Worm (Caenorhabditis elegans) whole organism, L2 larva: ENCODE measurements around the gene F26H11.8.

Experiments
- C34F6.9 ChIP-seq: fragments of 150-350 bp; optimal IDR thresholded peaks from 2 replicates; lab custom pipeline; 2014; ENCODE audit warnings: missing biosample characterization, missing genetic modification characterization
- F13H6.1 ChIP-seq: sonication (generic microtip); optimal IDR thresholded peaks from 2 replicates; lab custom pipeline; 2016; ENCODE audit warnings: missing genetic modification characterization, missing compliant biosample characterization
- R02D3.7 ChIP-seq: fragments of 150-350 bp; optimal IDR thresholded peaks from 2 replicates; lab custom pipeline; 2014; ENCODE audit warnings: missing biosample characterization, missing genetic modification characterization
- Y55F3AM.14 ChIP-seq: fragments of 200-800 bp; sonication (Bioruptor generic); optimal IDR thresholded peaks from 2 replicates; lab custom pipeline; 2018; ENCODE audit warnings: mild to moderate bottlenecking, missing genetic modification characterization, missing compliant biosample characterization
- ZK546.5 ChIP-seq: sonication (generic microtip); optimal IDR thresholded peaks from 2 replicates; lab custom pipeline; 2017; ENCODE audit warnings: missing biosample characterization, missing genetic modification characterization
- aly-2 ChIP-seq: fragments of 150-350 bp; optimal IDR thresholded peaks from 2 replicates; lab custom pipeline; 2014; ENCODE audit warnings: missing biosample characterization, missing genetic modification characterization
- ama-1 ChIP-seq: fragments of 150-350 bp; optimal IDR thresholded peaks from 2 replicates; lab custom pipeline; 2018; ENCODE audit warnings: inconsistent platforms
- ceh-82 ChIP-seq: fragments of 150-350 bp; optimal IDR thresholded peaks from 2 replicates; lab custom pipeline; 2014; ENCODE audit warnings: missing biosample characterization, missing genetic modification characterization
- crh-2 ChIP-seq: sonication (generic microtip); optimal IDR thresholded peaks from 2 replicates; lab custom pipeline; 2017; ENCODE audit warnings: missing biosample characterization, missing genetic modification characterization
- dmd-4 ChIP-seq: sonication (generic microtip); optimal IDR thresholded peaks from 2 replicates; lab custom pipeline; 2017; ENCODE audit warnings: missing biosample characterization, missing genetic modification characterization
- egl-27 ChIP-seq: sonication (generic microtip); optimal IDR thresholded peaks from 3 replicates; lab custom pipeline; 2017; ENCODE audit warnings: missing biosample characterization, missing genetic modification reagents, missing genetic modification characterization
- elt-1 ChIP-seq: fragments of 150-350 bp; optimal IDR thresholded peaks from 2 replicates; lab custom pipeline; 2014; ENCODE audit warnings: missing biosample characterization, missing genetic modification characterization
- elt-3 ChIP-seq: sonication (generic microtip); optimal IDR thresholded peaks from 2 replicates; lab custom pipeline; 2017; ENCODE audit warnings: missing biosample characterization, missing genetic modification characterization
- lin-11 ChIP-seq: fragments of 150-350 bp; sonication (generic microtip); optimal IDR thresholded peaks from 2 replicates; lab custom pipeline; 2014; ENCODE audit warnings: missing biosample characterization, missing genetic modification characterization, inconsistent platforms, mixed read lengths
- lin-13 ChIP-seq: fragments of 150-350 bp; optimal IDR thresholded peaks from 2 replicates; lab custom pipeline; 2014; ENCODE audit warnings: missing biosample characterization, missing genetic modification reagents, missing genetic modification characterization
- lin-39 ChIP-seq: fragments of 150-350 bp; optimal IDR thresholded peaks from 2 replicates; lab custom pipeline; 2014; ENCODE audit warnings: missing biosample characterization, missing genetic modification reagents, missing genetic modification characterization
- lsy-2 ChIP-seq, 2 experiments: fragments of 150-350 bp in 1 of 2; sonication (generic microtip) in 1 of 2; optimal IDR thresholded peaks; 2 replicates each; lab custom pipeline; 2014 to 2017; ENCODE audit warnings: missing biosample characterization in 2 of 2, missing genetic modification characterization in 2 of 2
- mab-5 ChIP-seq: fragments of 150-350 bp; optimal IDR thresholded peaks from 2 replicates; lab custom pipeline; 2014; ENCODE audit warnings: missing biosample characterization, missing genetic modification characterization
- mdl-1 ChIP-seq, 2 experiments: fragments of 150-350 bp in 1 of 2; sonication (generic microtip) in 1 of 2; optimal IDR thresholded peaks; 2 replicates each; lab custom pipeline; 2017; ENCODE audit warnings: missing biosample characterization in 2 of 2, missing genetic modification characterization in 2 of 2
- nhr-10 ChIP-seq: sonication (generic microtip); optimal IDR thresholded peaks from 2 replicates; lab custom pipeline; 2017; ENCODE audit warnings: missing biosample characterization, missing genetic modification characterization
- nhr-11 ChIP-seq: fragments of 150-350 bp; optimal IDR thresholded peaks from 2 replicates; lab custom pipeline; 2014; ENCODE audit warnings: missing biosample characterization, missing genetic modification characterization
- nhr-12 ChIP-seq: fragments of 150-350 bp; optimal IDR thresholded peaks from 2 replicates; lab custom pipeline; 2014; ENCODE audit warnings: missing biosample characterization, missing genetic modification characterization
- nhr-129 ChIP-seq: fragments of 150-350 bp; optimal IDR thresholded peaks from 2 replicates; lab custom pipeline; 2014; ENCODE audit warnings: missing biosample characterization, missing genetic modification characterization
- nhr-21 ChIP-seq: fragments of 150-350 bp; optimal IDR thresholded peaks from 2 replicates; lab custom pipeline; 2014; ENCODE audit warnings: missing biosample characterization, missing genetic modification characterization
- nhr-23 ChIP-seq: fragments of 150-350 bp; optimal IDR thresholded peaks from 2 replicates; lab custom pipeline; 2014; ENCODE audit warnings: missing biosample characterization, missing genetic modification reagents, missing genetic modification characterization
- nhr-237 ChIP-seq: fragments of 150-350 bp; optimal IDR thresholded peaks from 2 replicates; lab custom pipeline; 2014; ENCODE audit warnings: missing biosample characterization, missing genetic modification characterization
- nhr-25 ChIP-seq: fragments of 150-350 bp; sonication (generic microtip); optimal IDR thresholded peaks from 3 replicates; lab custom pipeline; 2014; ENCODE audit warnings: missing biosample characterization, missing genetic modification characterization
- nhr-6 ChIP-seq: fragments of 150-350 bp; optimal IDR thresholded peaks from 2 replicates; lab custom pipeline; 2014; ENCODE audit warnings: missing biosample characterization, missing genetic modification characterization
- peb-1 ChIP-seq: fragments of 150-350 bp; optimal IDR thresholded peaks from 2 replicates; lab custom pipeline; 2014; ENCODE audit warnings: missing biosample characterization, missing genetic modification characterization
- sma-3 ChIP-seq: sonication (generic microtip); optimal IDR thresholded peaks from 2 replicates; lab custom pipeline; 2016; ENCODE audit warnings: missing genetic modification reagents, missing genetic modification characterization, missing compliant biosample characterization
- snpc-4 ChIP-seq: fragments of 150-350 bp; optimal IDR thresholded peaks from 2 replicates; lab custom pipeline; 2014; ENCODE audit warnings: missing biosample characterization, missing genetic modification characterization
- unc-39 ChIP-seq: fragments of 150-350 bp; optimal IDR thresholded peaks from 2 replicates; lab custom pipeline; 2014; ENCODE audit warnings: missing biosample characterization, missing genetic modification characterization
- unc-55 ChIP-seq: fragments of 150-350 bp; sonication (generic microtip); optimal IDR thresholded peaks from 3 replicates; lab custom pipeline; 2014; ENCODE audit warnings: missing biosample characterization, missing genetic modification reagents, missing genetic modification characterization
- unc-62 ChIP-seq: fragments of 150-350 bp; optimal IDR thresholded peaks from 2 replicates; lab custom pipeline; 2014; ENCODE audit warnings: missing biosample characterization, missing genetic modification reagents, missing genetic modification characterization
- zag-1 ChIP-seq: fragments of 150-350 bp; optimal IDR thresholded peaks from 2 replicates; lab custom pipeline; 2014; ENCODE audit warnings: missing biosample characterization, missing genetic modification characterization
- ztf-1 ChIP-seq: fragments of 200-800 bp; sonication (Bioruptor generic); conservative IDR thresholded peaks from 2 replicates; pipeline ENCODE4 v1.3.6; 2022; ENCODE audit warnings: missing genetic modification characterization, missing compliant biosample characterization
- ztf-4 ChIP-seq: fragments of 150-350 bp; optimal IDR thresholded peaks from 2 replicates; lab custom pipeline; 2014; ENCODE audit warnings: missing biosample characterization, missing genetic modification characterization

Gene F26H11.8

ce11 chrII:14416988-14417387 is 28.7 kb downstream of the F26H11.8 start:
- TF ChIP-seq lsy-2 (tag; optimal IDR thresholded peaks at IDR 0.05; lab: Kevin White, UChicago): no peak
- TF ChIP-seq lin-39: no peak
- peak; percentile 51 for TF ChIP-seq C34F6.9 (tag; lab: Kevin White, UChicago)
- TF ChIP-seq R02D3.7 (tag; lab: Kevin White, UChicago): no peak
- no peak for TF ChIP-seq nhr-129 (tag; lab: Kevin White, UChicago)
- TF ChIP-seq snpc-4 (tag; lab: Kevin White, UChicago): peak; percentile 43
- TF ChIP-seq nhr-237 (tag; lab: Kevin White, UChicago): no peak
- TF ChIP-seq ama-1 (lab: Kevin White, UChicago): no peak
- TF ChIP-seq unc-55 (GFP tag; lab: Kevin White, UChicago): peak; percentile 52
- TF ChIP-seq unc-62: no peak
- no peak for TF ChIP-seq lin-11 (tag; lab: Kevin White, UChicago)

DNA sequence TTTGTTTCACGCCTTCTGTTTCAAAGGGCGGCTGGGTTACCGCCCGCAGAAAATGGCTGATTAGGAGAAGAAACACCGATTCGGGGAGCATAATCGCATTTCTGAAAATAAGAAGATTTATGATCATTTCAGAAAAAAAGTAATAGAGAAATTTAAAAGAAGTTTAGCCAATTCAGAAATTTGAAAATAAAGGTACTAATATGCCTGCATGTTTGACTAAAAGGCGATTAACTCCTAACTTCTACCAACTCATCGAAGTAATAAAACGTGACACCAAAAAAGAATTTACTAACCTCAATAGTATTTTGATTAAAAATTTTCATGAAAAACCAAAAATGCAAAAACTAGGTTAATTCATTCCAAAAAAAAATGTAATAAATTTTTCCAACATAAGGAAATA is 36.5 kb downstream of the F26H11.8 start, which contains the start of gene plx-2:
Gene plx-2 (minus strand): TSS at position 101 of the 400 bp plus-strand sequence.
- TF ChIP-seq ztf-1 (GFP tag; lab: Robert Waterston, UW): no peak
- no peak for TF ChIP-seq ama-1 (lab: Kevin White, UChicago)
- TF ChIP-seq zag-1 (tag; lab: Kevin White, UChicago): no peak
- TF ChIP-seq mab-5 (tag; lab: Kevin White, UChicago): no peak
- no peak for TF ChIP-seq nhr-10
- no peak for TF ChIP-seq nhr-21
- TF ChIP-seq lin-39: no peak
- TF ChIP-seq snpc-4 (tag; lab: Kevin White, UChicago): no peak
- TF ChIP-seq F13H6.1 (tag; lab: Kevin White, UChicago): no peak
- no peak for TF ChIP-seq mdl-1 (tag; optimal IDR thresholded peaks at IDR 0.05; lab: Kevin White, UChicago)
- no peak for TF ChIP-seq crh-2 (tag; lab: Kevin White, UChicago)
- TF ChIP-seq R02D3.7 (tag; lab: Kevin White, UChicago): no peak
- no peak for TF ChIP-seq peb-1 (tag; lab: Kevin White, UChicago)
- TF ChIP-seq unc-62: no peak
- TF ChIP-seq lsy-2 (tag; optimal IDR thresholded peaks at IDR 0.05; lab: Kevin White, UChicago): no peak
- TF ChIP-seq dmd-4 (tag; lab: Kevin White, UChicago): no peak
- TF ChIP-seq Y55F3AM.14 (GFP tag; lab: Kevin White, UChicago): no peak
- TF ChIP-seq elt-3 (tag; lab: Kevin White, UChicago): no peak
- no peak for TF ChIP-seq nhr-23 (tag; lab: Kevin White, UChicago)
- no peak for TF ChIP-seq elt-1

ce11 chrII:14427714-14428113 is 39.4 kb downstream of the F26H11.8 start:
- no peak for TF ChIP-seq ztf-1 (GFP tag; lab: Robert Waterston, UW)
- no peak for TF ChIP-seq nhr-6 (tag; lab: Kevin White, UChicago)
- TF ChIP-seq F13H6.1 (tag; lab: Kevin White, UChicago): no peak
- no peak for TF ChIP-seq nhr-25 (tag; lab: Kevin White, UChicago)
- no peak for TF ChIP-seq nhr-237 (tag; lab: Kevin White, UChicago)
- no peak for TF ChIP-seq zag-1 (tag; lab: Kevin White, UChicago)
- no peak for TF ChIP-seq C34F6.9 (tag; lab: Kevin White, UChicago)
- no peak for TF ChIP-seq peb-1 (tag; lab: Kevin White, UChicago)
- TF ChIP-seq lin-13 (GFP tag; lab: Kevin White, UChicago): no peak
- TF ChIP-seq egl-27 (tag; lab: Kevin White, UChicago): no peak
- TF ChIP-seq lin-39: no peak
- TF ChIP-seq R02D3.7 (tag; lab: Kevin White, UChicago): no peak
- TF ChIP-seq Y55F3AM.14 (GFP tag; lab: Kevin White, UChicago): no peak
- no peak for TF ChIP-seq ceh-82 (tag; lab: Kevin White, UChicago)

DNA sequence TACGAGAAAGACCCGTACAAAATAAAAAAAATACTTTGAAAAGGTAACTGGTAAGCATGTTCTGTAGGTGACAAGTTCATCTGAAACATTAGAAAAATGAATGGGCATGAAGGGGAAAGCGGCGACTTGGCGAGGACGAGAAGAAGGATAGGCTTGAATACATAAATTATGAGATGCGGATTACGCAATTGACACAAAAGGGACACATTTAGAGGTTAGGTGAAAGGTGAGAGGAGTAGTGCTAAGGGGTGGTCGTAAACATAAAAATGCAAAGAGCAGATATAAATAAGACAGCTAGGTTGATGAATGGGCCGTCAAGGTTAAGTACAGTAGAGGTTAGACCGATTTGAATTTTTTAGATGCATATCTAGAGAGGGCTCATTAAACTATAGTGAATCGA is 40.5 kb downstream of the F26H11.8 start:
- TF ChIP-seq zag-1 (tag; lab: Kevin White, UChicago): no peak
- TF ChIP-seq nhr-12 (tag; lab: Kevin White, UChicago): no peak
- no peak for TF ChIP-seq Y55F3AM.14 (GFP tag; lab: Kevin White, UChicago)
- TF ChIP-seq ztf-1 (GFP tag; lab: Robert Waterston, UW): no peak
- TF ChIP-seq ZK546.5 (tag; lab: Kevin White, UChicago): no peak
- TF ChIP-seq ceh-82 (tag; lab: Kevin White, UChicago): no peak
- TF ChIP-seq nhr-11 (tag; lab: Kevin White, UChicago): no peak
- no peak for TF ChIP-seq mdl-1 (tag; optimal IDR thresholded peaks at IDR 0.05; lab: Kevin White, UChicago)
- TF ChIP-seq nhr-237 (tag; lab: Kevin White, UChicago): no peak
- TF ChIP-seq R02D3.7 (tag; lab: Kevin White, UChicago): no peak
- no peak for TF ChIP-seq elt-1

DNA sequence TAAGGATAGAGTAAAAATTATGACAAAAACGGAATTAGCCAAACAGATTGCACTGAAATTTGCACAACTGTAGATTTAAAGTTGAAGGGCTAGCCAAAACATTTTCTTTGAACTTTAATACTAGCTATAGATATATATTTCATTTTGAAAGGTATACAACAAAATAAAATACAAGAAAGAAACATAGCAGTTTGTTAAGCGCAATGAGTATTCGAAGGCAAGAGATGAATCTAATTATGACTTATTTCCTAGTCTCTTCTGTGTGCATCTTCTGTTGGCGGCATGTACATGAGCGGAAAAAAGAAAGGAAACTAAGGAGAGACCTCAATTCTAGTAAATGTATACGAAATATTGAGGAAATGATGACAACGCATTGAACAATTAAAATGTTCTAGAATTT is 43.8 kb downstream of the F26H11.8 start:
- TF ChIP-seq nhr-10 (no peak), ztf-4 (tag; lab: Kevin White, UChicago) (no peak), elt-3 (tag; lab: Kevin White, UChicago) (no peak), unc-39 (tag; lab: Kevin White, UChicago) (no peak), ztf-1 (GFP tag; lab: Robert Waterston, UW) (no peak), snpc-4 (tag; lab: Kevin White, UChicago) (no peak), ZK546.5 (tag; lab: Kevin White, UChicago) (no peak), aly-2 (tag; lab: Kevin White, UChicago) (no peak), nhr-12 (tag; lab: Kevin White, UChicago) (no peak), nhr-6 (tag; lab: Kevin White, UChicago) (no peak), sma-3 (no peak)
